Fruit fly (Drosophila melanogaster) whole organism, embryonic: Measurements from ENCODE around the gene CG42673.

Source experiments
- Ada2b ChIP-seq: fragments of 200-800 bp; sonication (Bioruptor generic); IDR thresholded peaks from 2 replicates; pipeline ENCODE4 v1.3.6; 2022; ENCODE audit warnings: missing biosample characterization, missing genetic modification characterization
- Atf-2 ChIP-seq: fragments of 200-800 bp; sonication (Bioruptor generic); optimal IDR thresholded peaks from 2 replicates; lab custom pipeline; 2016; ENCODE audit warnings: missing biosample characterization, missing genetic modification characterization
- Atf3 ChIP-seq: fragments of 200-800 bp; sonication (Bioruptor generic); optimal IDR thresholded peaks from 3 replicates; lab custom pipeline; 2016; ENCODE audit warnings: missing biosample characterization, missing genetic modification characterization
- CG11456 ChIP-seq: fragments of 200-800 bp; sonication (Bioruptor generic); IDR thresholded peaks from 3 replicates; pipeline ENCODE4 v1.3.6; 2022; ENCODE audit warnings: missing biosample characterization, missing genetic modification characterization
- CG11695 ChIP-seq: fragments of 200-800 bp; sonication (Bioruptor generic); IDR thresholded peaks from 3 replicates; pipeline ENCODE4 v1.3.6; 2022; ENCODE audit warnings: missing biosample characterization, missing genetic modification characterization
- CG11696 ChIP-seq: fragments of 200-800 bp; sonication (Bioruptor generic); IDR thresholded peaks from 2 replicates; pipeline ENCODE4 v1.3.6; 2022; ENCODE audit warnings: missing biosample characterization, missing genetic modification characterization
- CG12769 ChIP-seq: fragments of 200-800 bp; sonication (Bioruptor generic); optimal IDR thresholded peaks from 2 replicates; lab custom pipeline; 2019; ENCODE audit warnings: missing biosample characterization, mild to moderate bottlenecking, missing genetic modification characterization, moderate library complexity
- CG12942 ChIP-seq: fragments of 200-800 bp; sonication (Bioruptor generic); optimal IDR thresholded peaks from 3 replicates; lab custom pipeline; 2016; ENCODE audit warnings: missing biosample characterization, missing genetic modification characterization
- CG14014 ChIP-seq: fragments of 200-800 bp; sonication (Bioruptor generic); IDR thresholded peaks from 2 replicates; pipeline ENCODE4 v1.3.6; 2022; ENCODE audit warnings: missing biosample characterization, missing genetic modification characterization
- CG14667 ChIP-seq: fragments of 200-800 bp; sonication (Bioruptor generic); IDR thresholded peaks from 2 replicates; pipeline ENCODE4 v1.3.6; 2022; ENCODE audit warnings: missing biosample characterization, missing genetic modification characterization
- CG15011 ChIP-seq: fragments of 200-800 bp; sonication (Bioruptor generic); optimal IDR thresholded peaks from 3 replicates; lab custom pipeline; 2018; ENCODE audit warnings: missing biosample characterization, mild to moderate bottlenecking, missing genetic modification characterization
- CG16813 ChIP-seq: fragments of 200-800 bp; sonication (Bioruptor generic); IDR thresholded peaks from 3 replicates; pipeline ENCODE4 v1.3.6; 2022; ENCODE audit warnings: missing biosample characterization, missing genetic modification characterization; ENCODE audit not compliant: partially characterized antibody
- CG1792 ChIP-seq: fragments of 200-800 bp; sonication (Bioruptor generic); optimal IDR thresholded peaks from 2 replicates; lab custom pipeline; 2016; ENCODE audit warnings: missing biosample characterization, missing genetic modification characterization
- CG2116 ChIP-seq: fragments of 200-800 bp; sonication (Bioruptor generic); optimal IDR thresholded peaks from 3 replicates; lab custom pipeline; 2018; ENCODE audit warnings: missing biosample characterization, mild to moderate bottlenecking, missing genetic modification characterization
- CG31388 ChIP-seq: fragments of 200-800 bp; sonication (Bioruptor generic); optimal IDR thresholded peaks from 2 replicates; lab custom pipeline; 2016; ENCODE audit warnings: missing biosample characterization, missing genetic modification characterization
- CG3281 ChIP-seq: fragments of 200-800 bp; sonication (Bioruptor generic); optimal IDR thresholded peaks from 3 replicates; lab custom pipeline; 2017; ENCODE audit warnings: missing biosample characterization, mild to moderate bottlenecking, missing genetic modification characterization
- CG4617 ChIP-seq: fragments of 200-800 bp; sonication (Bioruptor generic); optimal IDR thresholded peaks from 3 replicates; lab custom pipeline; 2016; ENCODE audit warnings: missing biosample characterization, missing genetic modification characterization, borderline replicate concordance
- CG4730 ChIP-seq: fragments of 200-800 bp; sonication (Bioruptor generic); IDR thresholded peaks from 2 replicates; pipeline ENCODE4 v1.3.6; 2022; ENCODE audit warnings: missing biosample characterization, missing genetic modification characterization
- CG6175 ChIP-seq: fragments of 200-800 bp; sonication (Bioruptor generic); IDR thresholded peaks from 3 replicates; pipeline ENCODE4 v1.3.6; 2022; ENCODE audit warnings: missing biosample characterization, missing genetic modification characterization
- CG8388 ChIP-seq: fragments of 200-800 bp; sonication (Bioruptor generic); optimal IDR thresholded peaks from 2 replicates; lab custom pipeline; 2019; ENCODE audit warnings: missing biosample characterization, mild to moderate bottlenecking, missing genetic modification characterization, moderate library complexity
- CG9817 ChIP-seq: fragments of 200-800 bp; sonication (Bioruptor generic); optimal IDR thresholded peaks from 2 replicates; lab custom pipeline; 2018; ENCODE audit warnings: missing biosample characterization, mild to moderate bottlenecking, missing genetic modification characterization, moderate library complexity
- Dref ChIP-seq: fragments of 200-800 bp; sonication (Bioruptor generic); IDR thresholded peaks from 2 replicates; pipeline ENCODE4 v1.3.6; 2022; ENCODE audit warnings: missing biosample characterization, missing genetic modification characterization
- Elba2 ChIP-seq: fragments of 200-800 bp; sonication (Bioruptor generic); optimal IDR thresholded peaks from 3 replicates; lab custom pipeline; 2016; ENCODE audit warnings: missing biosample characterization, missing genetic modification characterization
- Gug ChIP-seq: fragments of 200-800 bp; sonication (Bioruptor generic); IDR thresholded peaks from 4 replicates; pipeline ENCODE4 v1.3.6; 2022; ENCODE audit warnings: missing biosample characterization, missing genetic modification characterization
- HLH3B ChIP-seq: fragments of 200-800 bp; sonication (Bioruptor generic); IDR thresholded peaks from 2 replicates; pipeline ENCODE4 v1.3.6; 2022; ENCODE audit warnings: missing biosample characterization, missing genetic modification characterization
- Hr39 ChIP-seq: fragments of >200 bp; optimal IDR thresholded peaks from 2 replicates; lab custom pipeline; 2017
- MBD-R2 ChIP-seq: fragments of 200-800 bp; sonication (Bioruptor generic); IDR thresholded peaks from 2 replicates; pipeline ENCODE4 v1.3.6; 2022; ENCODE audit warnings: missing biosample characterization, missing genetic modification characterization
- MESR4 ChIP-seq: fragments of 200-800 bp; sonication (Bioruptor generic); optimal IDR thresholded peaks from 2 replicates; lab custom pipeline; 2018; ENCODE audit warnings: missing biosample characterization, mild to moderate bottlenecking, missing genetic modification characterization, moderate library complexity
- Mes4 ChIP-seq: fragments of 200-800 bp; sonication (Bioruptor generic); optimal IDR thresholded peaks from 2 replicates; lab custom pipeline; 2016; ENCODE audit warnings: missing biosample characterization, missing genetic modification characterization
- Mrtf ChIP-seq: fragments of 200-800 bp; sonication (Bioruptor generic); IDR thresholded peaks from 3 replicates; pipeline ENCODE4 v1.3.6; 2022; ENCODE audit warnings: missing biosample characterization, missing genetic modification characterization
- NK7.1 ChIP-seq: fragments of 200-800 bp; sonication (Bioruptor generic); optimal IDR thresholded peaks from 3 replicates; lab custom pipeline; 2016; ENCODE audit warnings: missing biosample characterization, missing genetic modification characterization
- Nf-YB ChIP-seq: fragments of 200-800 bp; sonication (Bioruptor generic); optimal IDR thresholded peaks from 3 replicates; lab custom pipeline; 2019; ENCODE audit warnings: missing biosample characterization, mild to moderate bottlenecking, missing genetic modification characterization, moderate library complexity
- Oaz ChIP-seq: fragments of 200-800 bp; sonication (Bioruptor generic); IDR thresholded peaks from 2 replicates; pipeline ENCODE4 v1.3.6; 2022; ENCODE audit warnings: missing biosample characterization, missing genetic modification characterization
- Scr ChIP-seq: fragments of 200-800 bp; sonication (Bioruptor generic); IDR thresholded peaks from 2 replicates; pipeline ENCODE4 v1.3.6; 2022; ENCODE audit warnings: missing biosample characterization, missing genetic modification characterization; ENCODE audit not compliant: partially characterized antibody
- Sry-δ ChIP-seq: fragments of 200-800 bp; sonication (Bioruptor generic); optimal IDR thresholded peaks from 2 replicates; lab custom pipeline; 2016; ENCODE audit warnings: missing biosample characterization, missing genetic modification characterization
- Usf ChIP-seq: fragments of 200-800 bp; sonication (Bioruptor generic); optimal IDR thresholded peaks from 2 replicates; lab custom pipeline; 2017; ENCODE audit warnings: missing genotype, missing biosample characterization, missing genetic modification characterization
- bab2 ChIP-seq: fragments of 200-800 bp; sonication (Bioruptor generic); optimal IDR thresholded peaks from 2 replicates; lab custom pipeline; 2016; ENCODE audit warnings: missing biosample characterization, missing genetic modification characterization
- bowl ChIP-seq: fragments of 200-800 bp; sonication (Bioruptor generic); IDR thresholded peaks from 2 replicates; pipeline ENCODE4 v1.3.6; 2022; ENCODE audit warnings: missing biosample characterization, missing genetic modification characterization
- br ChIP-seq: fragments of >200 bp; optimal IDR thresholded peaks from 2 replicates; lab custom pipeline; 2017
- chn ChIP-seq: fragments of 200-800 bp; sonication (Bioruptor generic); optimal IDR thresholded peaks from 2 replicates; lab custom pipeline; 2016; ENCODE audit warnings: missing biosample characterization, missing genetic modification characterization
- gt ChIP-seq: fragments of 200-800 bp; sonication (Bioruptor generic); IDR thresholded peaks from 2 replicates; pipeline ENCODE4 v1.3.6; 2022; ENCODE audit warnings: missing biosample characterization, missing genetic modification characterization
- hb ChIP-seq: fragments of 200-800 bp; sonication (Bioruptor generic); IDR thresholded peaks from 3 replicates; pipeline ENCODE4 v1.3.6; 2022; ENCODE audit warnings: missing biosample characterization, missing genetic modification characterization; ENCODE audit not compliant: partially characterized antibody
- her ChIP-seq: fragments of 200-800 bp; sonication (Bioruptor generic); optimal IDR thresholded peaks from 2 replicates; lab custom pipeline; 2016; ENCODE audit warnings: missing biosample characterization, missing genetic modification characterization
- jumu ChIP-seq: fragments of 200-800 bp; sonication (Bioruptor generic); optimal IDR thresholded peaks from 3 replicates; lab custom pipeline; 2016; ENCODE audit warnings: missing biosample characterization, missing genetic modification characterization
- luna ChIP-seq: fragments of 200-800 bp; sonication (Bioruptor generic); optimal IDR thresholded peaks from 2 replicates; lab custom pipeline; 2016; ENCODE audit warnings: missing biosample characterization, missing genetic modification characterization
- run ChIP-seq: fragments of 200-800 bp; sonication (Bioruptor generic); optimal IDR thresholded peaks from 3 replicates; lab custom pipeline; 2018; ENCODE audit warnings: missing biosample characterization, mild to moderate bottlenecking, missing genetic modification characterization
- sob ChIP-seq: fragments of 200-800 bp; sonication (Bioruptor generic); IDR thresholded peaks from 2 replicates; pipeline ENCODE4 v1.3.6; 2022; ENCODE audit warnings: missing biosample characterization, missing genetic modification characterization
- stc ChIP-seq: fragments of 200-800 bp; sonication (Bioruptor generic); IDR thresholded peaks from 2 replicates; pipeline ENCODE4 v1.3.6; 2022; ENCODE audit warnings: missing biosample characterization, missing genetic modification characterization
- tin ChIP-seq: fragments of 200-800 bp; sonication (Bioruptor generic); optimal IDR thresholded peaks from 3 replicates; lab custom pipeline; 2016; ENCODE audit warnings: missing biosample characterization, missing genetic modification characterization
- tio ChIP-seq: fragments of 200-800 bp; sonication (Bioruptor generic); optimal IDR thresholded peaks from 2 replicates; lab custom pipeline; 2017; ENCODE audit warnings: missing biosample characterization, missing genetic modification characterization, inconsistent platforms
- usp ChIP-seq: fragments of >200 bp; optimal IDR thresholded peaks from 2 replicates; lab custom pipeline; 2017; ENCODE audit warnings: missing biosample characterization, missing genetic modification characterization
- wek ChIP-seq: fragments of 200-800 bp; sonication (Bioruptor generic); optimal IDR thresholded peaks from 3 replicates; lab custom pipeline; 2018; ENCODE audit warnings: missing biosample characterization, mild to moderate bottlenecking, missing genetic modification characterization, moderate library complexity
- wor ChIP-seq: fragments of 200-800 bp; sonication (Bioruptor generic); IDR thresholded peaks from 2 replicates; pipeline ENCODE4 v1.3.6; 2022; ENCODE audit warnings: missing biosample characterization, missing genetic modification characterization

CG42673 gene

dm6 chr3L:9552190-9552809 lies 5.3 kb downstream of the CG42673 start (continued):
- TF ChIP-seq luna (GFP tag; lab: Kevin White, UChicago) (no peak), bab2 (no peak), Mrtf (GFP tag; lab: Robert Waterston, UW) (peak; percentile 47; the same call in 1 of the 3 replicates), tio (GFP tag; lab: Kevin White, UChicago) (no peak), run (tag; lab: Kevin White, UChicago) (no peak), NK7.1 (GFP tag; lab: Kevin White, UChicago) (no peak), HLH3B (GFP tag; lab: Robert Waterston, UW) (peak; percentile 35; the same call in 1 of the 2 replicates), Atf-2 (GFP tag; lab: Kevin White, UChicago) (no peak), CG14014 (GFP tag; lab: Robert Waterston, UW) (no peak), tin (no peak), wor (GFP tag; lab: Robert Waterston, UW) (no peak), Usf (GFP tag; lab: Kevin White, UChicago) (no peak), CG3281 (peak; percentile 32), Nf-YB (GFP tag; lab: Kevin White, UChicago) (no peak), CG4730 (GFP tag; lab: Robert Waterston, UW) (no peak), Elba2 (GFP tag; lab: Kevin White, UChicago) (no peak), Scr (GFP tag; lab: Robert Waterston, UW) (no peak), Gug (GFP tag; lab: Robert Waterston, UW) (no peak), stc (GFP tag; lab: Robert Waterston, UW) (no peak), jumu (no peak), Sry-δ (GFP tag; lab: Kevin White, UChicago) (no peak), gt (GFP tag; lab: Robert Waterston, UW) (no peak), bowl (GFP tag; lab: Robert Waterston, UW) (no peak), CG14667 (no peak), CG16813 (no peak), CG8388 (no peak), Dref (GFP tag; lab: Robert Waterston, UW) (no peak), sob (GFP tag; lab: Robert Waterston, UW) (peak; percentile 46), hb (GFP tag; lab: Robert Waterston, UW) (no peak), her (GFP tag; lab: Kevin White, UChicago) (no peak), wek (no peak), CG31388 (GFP tag; lab: Kevin White, UChicago) (no peak), CG11456 (no peak), CG6175 (GFP tag; lab: Robert Waterston, UW) (no peak), chn (GFP tag; lab: Kevin White, UChicago) (no peak), CG15011 (GFP tag; lab: Kevin White, UChicago) (no peak), br (lab: Kevin White, UChicago) (no peak), MBD-R2 (GFP tag; lab: Robert Waterston, UW) (peak; percentile 23; the same call in 1 of the 2 replicates), CG11695 (GFP tag; lab: Robert Waterston, UW) (0 out of 3 replicates have a peak, but pooled peaks have one; percentile 19), Ada2b (GFP tag; lab: Robert Waterston, UW) (peak; percentile 43), CG2116 (GFP tag; lab: Kevin White, UChicago) (no peak), CG1792 (GFP tag; lab: Kevin White, UChicago) (no peak), CG4617 (GFP tag; lab: Kevin White, UChicago) (no peak), MESR4 (no peak), Hr39 (lab: Kevin White, UChicago) (no peak), Atf3 (no peak), Mes4 (GFP tag; lab: Kevin White, UChicago) (no peak), CG9817 (tag; lab: Kevin White, UChicago) (no peak), CG12769 (tag; lab: Kevin White, UChicago) (no peak), CG12942 (GFP tag; lab: Kevin White, UChicago) (no peak), usp (no peak), Oaz (GFP tag; lab: Robert Waterston, UW) (no peak), CG11696 (GFP tag; lab: Robert Waterston, UW) (no peak)
